Fruit fly (Drosophila melanogaster) whole organism, pupa: ENCODE measurements around the gene Rdh.

Source experiments
- CG10348 ChIP-seq: fragments of 200-800 bp; sonication (Bioruptor generic); IDR thresholded peaks from 2 replicates; pipeline ENCODE4 v1.3.6; 2022; ENCODE audit warnings: missing biosample characterization, missing genetic modification characterization
- CG12605 ChIP-seq: fragments of 200-800 bp; sonication (Bioruptor generic); IDR thresholded peaks from 2 replicates; pipeline ENCODE4 v1.3.6; 2022; ENCODE audit warnings: missing biosample characterization, missing genetic modification characterization
- CG13204 ChIP-seq: fragments of 200-800 bp; sonication (Bioruptor generic); optimal IDR thresholded peaks from 2 replicates; lab custom pipeline; 2018; ENCODE audit warnings: missing biosample characterization, mild to moderate bottlenecking, missing genetic modification characterization, moderate library complexity
- CG14655 ChIP-seq: fragments of 200-800 bp; sonication (Bioruptor generic); optimal IDR thresholded peaks from 3 replicates; lab custom pipeline; 2017; ENCODE audit warnings: mild to moderate bottlenecking, missing biosample characterization, missing genetic modification reagents, missing genetic modification characterization
- CG15710 ChIP-seq: fragments of 200-800 bp; sonication (Bioruptor generic); optimal IDR thresholded peaks from 2 replicates; lab custom pipeline; 2018; ENCODE audit warnings: missing biosample characterization, mild to moderate bottlenecking, missing genetic modification characterization, moderate library complexity
- CG17806 ChIP-seq: fragments of 200-800 bp; sonication (Bioruptor generic); optimal IDR thresholded peaks from 2 replicates; lab custom pipeline; 2018; ENCODE audit warnings: missing biosample characterization, mild to moderate bottlenecking, missing genetic modification characterization, moderate library complexity
- CG32121 ChIP-seq: fragments of 200-800 bp; sonication (Bioruptor generic); IDR thresholded peaks from 2 replicates; pipeline ENCODE4 v1.3.6; 2022; ENCODE audit warnings: missing biosample characterization, missing genetic modification characterization
- CG34367 ChIP-seq: fragments of 200-800 bp; sonication (Bioruptor generic); optimal IDR thresholded peaks from 2 replicates; lab custom pipeline; 2018; ENCODE audit warnings: missing biosample characterization, mild to moderate bottlenecking, missing genetic modification characterization
- CG4496 ChIP-seq: fragments of 200-800 bp; sonication (Bioruptor generic); IDR thresholded peaks from 3 replicates; pipeline ENCODE4 v1.3.6; 2022; ENCODE audit warnings: missing biosample characterization, missing genetic modification characterization
- CG8159 ChIP-seq: fragments of 200-800 bp; sonication (Bioruptor generic); optimal IDR thresholded peaks from 3 replicates; lab custom pipeline; 2018; ENCODE audit warnings: missing biosample characterization, mild to moderate bottlenecking, missing genetic modification characterization, moderate library complexity
- CG8301 ChIP-seq: fragments of 200-800 bp; sonication (Bioruptor generic); optimal IDR thresholded peaks from 2 replicates; lab custom pipeline; 2018; ENCODE audit warnings: missing biosample characterization, mild to moderate bottlenecking, missing genetic modification characterization
- CG9948 ChIP-seq: fragments of 200-800 bp; sonication (Bioruptor generic); optimal IDR thresholded peaks from 2 replicates; lab custom pipeline; 2018; ENCODE audit warnings: missing biosample characterization, mild to moderate bottlenecking, missing genetic modification characterization, moderate library complexity
- D1 ChIP-seq: fragments of 200-800 bp; sonication (Bioruptor generic); optimal IDR thresholded peaks from 2 replicates; lab custom pipeline; 2018; ENCODE audit warnings: missing biosample characterization, mild to moderate bottlenecking, missing genetic modification characterization, moderate library complexity
- EcR ChIP-seq: fragments of 200-800 bp; sonication (Bioruptor generic); optimal IDR thresholded peaks from 3 replicates; lab custom pipeline; 2019; ENCODE audit warnings: missing biosample characterization, missing genetic modification characterization, mild to moderate bottlenecking, moderate library complexity, missing genetic modification reagents
- Ets98B ChIP-seq: fragments of 200-800 bp; sonication (Bioruptor generic); IDR thresholded peaks from 2 replicates; pipeline ENCODE4 v1.3.6; 2022; ENCODE audit warnings: missing biosample characterization, missing genetic modification characterization
- Pif1A ChIP-seq: fragments of 200-800 bp; sonication (Bioruptor generic); optimal IDR thresholded peaks from 3 replicates; lab custom pipeline; 2016; ENCODE audit warnings: missing biosample characterization, missing genetic modification characterization
- Pif1B ChIP-seq: fragments of 200-800 bp; sonication (Bioruptor generic); optimal IDR thresholded peaks from 3 replicates; lab custom pipeline; 2016; ENCODE audit warnings: missing biosample characterization, missing genetic modification characterization
- Snoo ChIP-seq: fragments of 200-800 bp; sonication (Bioruptor generic); optimal IDR thresholded peaks from 3 replicates; lab custom pipeline; 2017; ENCODE audit warnings: missing biosample characterization, mild to moderate bottlenecking, missing genetic modification characterization, inconsistent platforms
- fd96Ca ChIP-seq: fragments of 200-800 bp; sonication (Bioruptor generic); IDR thresholded peaks from 3 replicates; pipeline ENCODE4 v1.3.6; 2022; ENCODE audit warnings: missing biosample characterization, missing genetic modification characterization
- gl ChIP-seq: fragments of 200-800 bp; sonication (Bioruptor generic); optimal IDR thresholded peaks from 2 replicates; lab custom pipeline; 2018; ENCODE audit warnings: missing biosample characterization, mild to moderate bottlenecking, missing genetic modification characterization
- rn ChIP-seq: fragments of 200-800 bp; sonication (Bioruptor generic); IDR thresholded peaks from 2 replicates; pipeline ENCODE4 v1.3.6; 2022; ENCODE audit warnings: missing biosample characterization, missing genetic modification characterization

Gene Rdh

DNA sequence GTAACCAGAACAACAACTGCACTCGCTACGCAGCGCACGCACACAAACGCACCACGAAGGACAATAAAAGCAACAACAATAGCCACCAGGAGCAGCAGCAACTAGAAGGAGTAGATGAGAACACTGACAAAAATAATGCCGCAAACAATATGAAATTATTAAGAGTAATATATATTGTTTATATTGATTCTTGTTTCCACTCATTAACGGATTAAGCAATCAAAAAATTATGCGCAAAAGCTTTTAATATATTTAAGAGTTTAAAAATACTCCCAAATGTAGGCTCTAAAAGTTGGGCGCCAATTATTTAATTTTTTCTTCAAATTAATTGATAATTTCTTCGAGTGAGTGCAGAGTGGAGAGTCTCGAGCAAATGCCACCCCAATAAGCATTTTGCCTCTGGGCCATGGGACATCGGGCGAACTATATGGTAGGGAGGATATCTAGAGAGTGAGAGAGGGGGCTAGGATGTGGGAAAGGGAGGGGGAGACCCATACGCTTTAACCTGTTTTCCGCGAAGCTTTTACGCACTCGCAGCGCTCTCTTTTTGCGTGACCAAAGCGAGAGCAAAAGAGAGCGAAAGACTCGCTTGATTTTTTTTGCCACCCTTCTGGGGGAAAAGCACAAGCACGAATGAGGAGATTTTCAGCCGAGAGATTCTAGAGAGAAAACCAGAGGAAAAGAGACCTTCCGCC lies at the start of gene Rdh:
TSS of gene Rdh (plus strand) at position 660 of the 695 bp plus-strand sequence.
- TF ChIP-seq CG9948: peak; percentile 46
- no peak for TF ChIP-seq CG32121 (GFP tag; lab: Robert Waterston, UW)
- no peak for TF ChIP-seq gl (tag; lab: Kevin White, UChicago)
- no peak for TF ChIP-seq CG13204
- TF ChIP-seq fd96Ca: no peak
- no peak for TF ChIP-seq D1 (tag; lab: Kevin White, UChicago)
- peak; percentile 1 for TF ChIP-seq Pif1B (GFP tag; lab: Kevin White, UChicago)
- peak; percentile 37; the same call in 2 of the 3 replicates for TF ChIP-seq CG4496 (GFP tag; lab: Robert Waterston, UW)
- TF ChIP-seq CG10348: no peak
- peak; percentile 79 for TF ChIP-seq CG8159 (tag; lab: Kevin White, UChicago)
- TF ChIP-seq CG14655 (GFP tag; lab: Kevin White, UChicago): peak; percentile 63
- TF ChIP-seq CG12605 (GFP tag; lab: Robert Waterston, UW): 0 out of 2 replicates have a peak, but pooled peaks have one; percentile 15
- peak; percentile 32 for TF ChIP-seq CG34367 (tag; lab: Kevin White, UChicago)
- TF ChIP-seq EcR (GFP tag; lab: Kevin White, UChicago): no peak
- TF ChIP-seq CG17806 (tag; lab: Kevin White, UChicago): peak; percentile 60
- TF ChIP-seq Ets98B (GFP tag; lab: Robert Waterston, UW): no peak
- TF ChIP-seq CG15710 (tag; lab: Kevin White, UChicago): peak; percentile 63
- TF ChIP-seq Snoo (tag; lab: Kevin White, UChicago): no peak
- peak; percentile 39 for TF ChIP-seq Pif1A (GFP tag; lab: Kevin White, UChicago)
- TF ChIP-seq rn: no peak
- TF ChIP-seq CG8301 (tag; lab: Kevin White, UChicago): peak; percentile 35

DNA sequence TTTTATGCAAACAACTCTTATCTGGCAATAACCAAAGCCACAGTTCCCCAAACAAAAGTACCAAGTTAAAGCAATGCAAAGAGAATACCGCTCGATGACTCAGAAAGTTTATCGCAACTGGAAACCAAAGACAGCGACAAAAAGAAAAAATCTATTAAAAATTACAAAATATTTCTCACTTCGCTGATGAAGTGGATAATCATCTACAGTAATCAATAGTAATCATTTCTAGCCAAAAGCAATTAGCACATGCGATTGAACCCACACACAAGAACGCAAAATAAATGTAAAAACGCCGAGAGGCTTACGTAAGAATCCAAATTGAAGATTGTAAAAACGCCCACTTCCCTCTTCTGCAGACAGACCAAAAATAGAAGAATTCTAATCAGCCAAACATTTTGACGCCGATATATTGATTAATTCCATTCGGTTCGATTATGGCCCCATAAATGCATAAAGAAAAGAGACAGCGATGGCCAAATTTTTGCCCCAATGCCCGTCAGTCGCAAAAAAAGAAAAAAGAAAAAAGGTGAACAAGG lies 48.6 kb upstream of the Rdh start:
- no peak for TF ChIP-seq Pif1A (GFP tag; lab: Kevin White, UChicago)
- TF ChIP-seq D1 (tag; lab: Kevin White, UChicago): no peak
- TF ChIP-seq CG34367 (tag; lab: Kevin White, UChicago): no peak
- no peak for TF ChIP-seq gl (tag; lab: Kevin White, UChicago)
- TF ChIP-seq CG9948: no peak
- no peak for TF ChIP-seq CG10348
- no peak for TF ChIP-seq CG12605 (GFP tag; lab: Robert Waterston, UW)
- TF ChIP-seq EcR (GFP tag; lab: Kevin White, UChicago): no peak
- no peak for TF ChIP-seq CG32121 (GFP tag; lab: Robert Waterston, UW)
- no peak for TF ChIP-seq fd96Ca
- TF ChIP-seq CG13204: no peak
- TF ChIP-seq Snoo (tag; lab: Kevin White, UChicago): no peak

dm6 chr3L:3778463-3778862 lies 46.8 kb upstream of the Rdh start:
- peak; percentile 23 for TF ChIP-seq CG17806 (tag; lab: Kevin White, UChicago)
- TF ChIP-seq CG32121 (GFP tag; lab: Robert Waterston, UW): no peak
- no peak for TF ChIP-seq CG12605 (GFP tag; lab: Robert Waterston, UW)
- TF ChIP-seq CG8301 (tag; lab: Kevin White, UChicago): peak; percentile 13
- no peak for TF ChIP-seq EcR (GFP tag; lab: Kevin White, UChicago)
- TF ChIP-seq CG9948: no peak
- no peak for TF ChIP-seq gl (tag; lab: Kevin White, UChicago)
- TF ChIP-seq CG10348: no peak
- TF ChIP-seq CG4496 (GFP tag; lab: Robert Waterston, UW): 0 out of 3 replicates have a peak, but pooled peaks have one; percentile 29
- peak; percentile 25 for TF ChIP-seq CG14655 (GFP tag; lab: Kevin White, UChicago)
- TF ChIP-seq Ets98B (GFP tag; lab: Robert Waterston, UW): 0 out of 2 replicates have a peak, but pooled peaks have one; percentile 12
- peak; percentile 29 for TF ChIP-seq CG8159 (tag; lab: Kevin White, UChicago)

DNA sequence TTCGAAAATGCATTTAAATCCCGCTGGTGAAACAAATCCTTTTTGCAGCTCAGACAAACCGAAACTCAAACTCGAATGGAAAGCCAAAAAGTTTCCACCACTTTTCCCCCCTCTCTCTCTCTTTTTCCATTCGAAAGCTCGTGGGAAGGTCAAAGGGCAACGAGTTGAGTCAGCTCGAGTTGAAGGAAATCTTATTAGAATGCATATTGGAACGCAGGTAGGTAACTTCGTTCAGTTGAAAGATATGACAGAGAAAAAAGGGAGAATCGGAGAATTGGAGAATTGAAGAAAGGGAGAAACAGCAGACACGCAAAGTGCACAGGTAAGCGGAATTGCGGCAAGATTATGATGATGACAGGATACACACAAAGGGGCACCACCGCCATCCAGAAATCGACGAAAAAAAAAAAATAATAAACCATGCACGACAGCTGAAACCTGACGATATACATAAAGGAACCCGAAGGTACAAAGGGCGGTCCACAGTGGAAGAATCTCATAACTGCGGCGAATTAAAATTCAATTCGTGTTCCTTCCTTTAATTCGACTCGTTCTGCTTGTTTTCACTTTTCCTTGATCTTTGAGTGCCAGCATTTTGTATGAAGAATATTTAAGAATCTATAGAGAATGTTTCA lies 42.5 kb upstream of the Rdh start:
- TF ChIP-seq gl (tag; lab: Kevin White, UChicago) (peak; percentile 19), CG8159 (tag; lab: Kevin White, UChicago) (peak; percentile 19), fd96Ca (no peak), CG32121 (GFP tag; lab: Robert Waterston, UW) (no peak), EcR (GFP tag; lab: Kevin White, UChicago) (peak; percentile 34)
- TF ChIP-seq, all 21 proteins: peak for 3

DNA sequence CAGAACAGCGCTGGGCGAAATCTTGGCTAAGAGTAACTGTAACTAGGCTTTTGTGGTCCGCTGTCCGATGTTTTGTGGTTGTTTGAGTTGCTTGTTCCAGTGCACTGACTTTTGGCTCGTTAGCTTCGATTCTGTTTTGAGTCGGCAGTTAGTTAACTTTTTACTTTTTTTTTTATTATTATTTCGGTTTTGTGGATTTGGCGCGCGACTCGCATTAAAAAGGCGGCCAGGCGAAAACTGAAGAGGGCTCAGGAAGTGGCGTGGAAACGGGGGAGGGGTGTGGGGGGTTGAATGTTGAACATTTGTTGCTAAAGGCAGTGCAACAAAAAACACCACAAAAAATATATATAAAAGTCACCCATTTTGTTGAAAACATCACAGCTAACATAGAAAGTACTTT lies 41.8 kb upstream of the Rdh start:
- no peak for TF ChIP-seq Pif1A (GFP tag; lab: Kevin White, UChicago)

dm6 chr3L:3784001-3784400 lies 41.2 kb upstream of the Rdh start:
- TF ChIP-seq Pif1B (GFP tag; lab: Kevin White, UChicago): no peak
- TF ChIP-seq rn: 0 out of 2 replicates have a peak, but pooled peaks have one; percentile 7
- TF ChIP-seq fd96Ca: peak; percentile 63; the same call in 2 of the 3 replicates
- TF ChIP-seq CG13204: peak; percentile 32
- no peak for TF ChIP-seq CG10348
- TF ChIP-seq EcR (GFP tag; lab: Kevin White, UChicago): peak; percentile 95
- TF ChIP-seq Ets98B (GFP tag; lab: Robert Waterston, UW): peak; percentile 49
- no peak for TF ChIP-seq D1 (tag; lab: Kevin White, UChicago)
- no peak for TF ChIP-seq CG12605 (GFP tag; lab: Robert Waterston, UW)
- peak; percentile 63 for TF ChIP-seq CG4496 (GFP tag; lab: Robert Waterston, UW)
- TF ChIP-seq CG32121 (GFP tag; lab: Robert Waterston, UW): 0 out of 2 replicates have a peak, but pooled peaks have one; percentile 13
- TF ChIP-seq, all 21 proteins: peak for 7
